Fruit fly (Drosophila melanogaster): Measurements from ENCODE around the gene RpS19a.

The RpS19a gene

dm6 chrX:16637594-16638485 is at the start of gene RpS19a:
RpS19a (plus strand) TSS chrX:16637894.
- no peak for TF ChIP-seq EcR (GFP tag; optimal IDR thresholded peaks at IDR 0.05)
- peak; percentile 46 for TF ChIP-seq CG8159 (tag; optimal IDR thresholded peaks at IDR 0.05)
- peak; percentile 64 for TF ChIP-seq Pif1A (GFP tag; optimal IDR thresholded peaks at IDR 0.05)
- peak; percentile 70 for TF ChIP-seq CG34367 (tag; optimal IDR thresholded peaks at IDR 0.05)
- peak; percentile 38 for TF ChIP-seq CG15710 (tag; optimal IDR thresholded peaks at IDR 0.05)
- peak; percentile 59 for TF ChIP-seq CG13204 (GFP tag; optimal IDR thresholded peaks at IDR 0.05)
- TF ChIP-seq CG32121 (GFP tag; IDR thresholded peaks at IDR 0.05): no peak
- TF ChIP-seq CG17806 (tag; optimal IDR thresholded peaks at IDR 0.05): no peak
- no peak for TF ChIP-seq D1 (tag; optimal IDR thresholded peaks at IDR 0.05)
- peak; percentile 83 for TF ChIP-seq Snoo (tag; optimal IDR thresholded peaks at IDR 0.05)
- peak; percentile 41 for TF ChIP-seq gl (tag; optimal IDR thresholded peaks at IDR 0.05)
- peak; percentile 14 for TF ChIP-seq CG9948 (tag; optimal IDR thresholded peaks at IDR 0.05)
- peak; percentile 24 for TF ChIP-seq Ets98B (GFP tag; IDR thresholded peaks at IDR 0.05)
- TF ChIP-seq CG4496 (GFP tag; IDR thresholded peaks at IDR 0.05): peak; percentile 85
- peak; percentile 15 for TF ChIP-seq CG8301 (tag; optimal IDR thresholded peaks at IDR 0.05)
- TF ChIP-seq CG12605 (GFP tag; IDR thresholded peaks at IDR 0.05): 0 out of 2 replicates have a peak, but pooled peaks have one; percentile 35
- no peak; the same call in 2 of the 3 replicates for TF ChIP-seq fd96Ca (GFP tag; IDR thresholded peaks at IDR 0.05)
- peak; percentile 65 for TF ChIP-seq Pif1B (GFP tag; optimal IDR thresholded peaks at IDR 0.05)
- TF ChIP-seq CG14655 (GFP tag; optimal IDR thresholded peaks at IDR 0.05): peak; percentile 54
- TF ChIP-seq CG10348 (GFP tag; IDR thresholded peaks at IDR 0.05): no peak
- peak; percentile 57 for TF ChIP-seq rn (GFP tag; IDR thresholded peaks at IDR 0.05)

- no peak for TF ChIP-seq rn (GFP tag; IDR thresholded peaks at IDR 0.05)
- no peak for TF ChIP-seq gl (tag; optimal IDR thresholded peaks at IDR 0.05)
- no peak for TF ChIP-seq CG17806 (tag; optimal IDR thresholded peaks at IDR 0.05)
- TF ChIP-seq CG14655 (GFP tag; optimal IDR thresholded peaks at IDR 0.05): no peak
- TF ChIP-seq CG32121 (GFP tag; IDR thresholded peaks at IDR 0.05): no peak
- no peak for TF ChIP-seq CG34367 (tag; optimal IDR thresholded peaks at IDR 0.05)
- TF ChIP-seq Pif1B (GFP tag; optimal IDR thresholded peaks at IDR 0.05): no peak
- TF ChIP-seq CG12605 (GFP tag; IDR thresholded peaks at IDR 0.05): no peak
- no peak for TF ChIP-seq CG15710 (tag; optimal IDR thresholded peaks at IDR 0.05)
- no peak for TF ChIP-seq fd96Ca (GFP tag; IDR thresholded peaks at IDR 0.05)
- TF ChIP-seq CG13204 (GFP tag; optimal IDR thresholded peaks at IDR 0.05): no peak
- TF ChIP-seq CG10348 (GFP tag; IDR thresholded peaks at IDR 0.05): no peak
- no peak for TF ChIP-seq CG9948 (tag; optimal IDR thresholded peaks at IDR 0.05)
- TF ChIP-seq Ets98B (GFP tag; IDR thresholded peaks at IDR 0.05): no peak
- no peak for TF ChIP-seq D1 (tag; optimal IDR thresholded peaks at IDR 0.05)
- TF ChIP-seq CG8159 (tag; optimal IDR thresholded peaks at IDR 0.05): no peak
- TF ChIP-seq Snoo (tag; optimal IDR thresholded peaks at IDR 0.05): no peak
- no peak for TF ChIP-seq CG8301 (tag; optimal IDR thresholded peaks at IDR 0.05)
Observed at dm6 chrX:16593418-16593817, 44.3 kb upstream of the RpS19a start, which contains the start of the genes SMC3 and Ubc7. SMC3 (minus strand) TSS chrX:16593439. Ubc7 (plus strand) TSS chrX:16593677.

dm6 chrX:16595411-16595810 is 42.3 kb upstream of the RpS19a start:
- no peak for TF ChIP-seq Ets98B (GFP tag; IDR thresholded peaks at IDR 0.05)
- TF ChIP-seq CG34367 (tag; optimal IDR thresholded peaks at IDR 0.05): no peak

- TF ChIP-seq Pif1B (GFP tag; optimal IDR thresholded peaks at IDR 0.05) (no peak), CG4496 (GFP tag; IDR thresholded peaks at IDR 0.05) (no peak), CG34367 (tag; optimal IDR thresholded peaks at IDR 0.05) (no peak), CG13204 (GFP tag; optimal IDR thresholded peaks at IDR 0.05) (no peak), CG8301 (tag; optimal IDR thresholded peaks at IDR 0.05) (no peak), fd96Ca (GFP tag; IDR thresholded peaks at IDR 0.05) (no peak), CG15710 (tag; optimal IDR thresholded peaks at IDR 0.05) (no peak), CG32121 (GFP tag; IDR thresholded peaks at IDR 0.05) (no peak), CG17806 (tag; optimal IDR thresholded peaks at IDR 0.05) (no peak), CG10348 (GFP tag; IDR thresholded peaks at IDR 0.05) (no peak), CG9948 (tag; optimal IDR thresholded peaks at IDR 0.05) (no peak), CG12605 (GFP tag; IDR thresholded peaks at IDR 0.05) (no peak), CG8159 (tag; optimal IDR thresholded peaks at IDR 0.05) (no peak), Pif1A (GFP tag; optimal IDR thresholded peaks at IDR 0.05) (no peak), CG14655 (GFP tag; optimal IDR thresholded peaks at IDR 0.05) (no peak), gl (tag; optimal IDR thresholded peaks at IDR 0.05) (no peak), Snoo (tag; optimal IDR thresholded peaks at IDR 0.05) (no peak), Ets98B (GFP tag; IDR thresholded peaks at IDR 0.05) (no peak)
Observed at dm6 chrX:16596250-16596793, 41.4 kb upstream of the RpS19a start.

- TF ChIP-seq D1 (tag; optimal IDR thresholded peaks at IDR 0.05) (no peak), CG32121 (GFP tag; IDR thresholded peaks at IDR 0.05) (0 out of 2 replicates have a peak, but pooled peaks have one; percentile 16), CG8159 (tag; optimal IDR thresholded peaks at IDR 0.05) (no peak)
Observed at dm6 chrX:16598336-16598977, 39.2 kb upstream of the RpS19a start.
